Fruit fly (Drosophila melanogaster) whole organism, prepupa: ENCODE data around the gene Helz.

ENCODE experiments used
- CG11294 ChIP-seq: fragments of 200-800 bp; sonication (Bioruptor generic); IDR thresholded peaks from 2 replicates; pipeline ENCODE4 v1.3.6; 2022; ENCODE audit warnings: missing biosample characterization, missing genetic modification characterization
- CG11762 ChIP-seq: fragments of 200-800 bp; sonication (Bioruptor generic); optimal IDR thresholded peaks from 3 replicates; lab custom pipeline; 2016; ENCODE audit warnings: missing biosample characterization, missing genetic modification characterization; ENCODE audit not compliant: insufficient read depth
- CG15336 ChIP-seq: fragments of 200-800 bp; sonication (Bioruptor generic); IDR thresholded peaks from 2 replicates; pipeline ENCODE4 v1.3.6; 2022; ENCODE audit warnings: missing biosample characterization, missing genetic modification characterization
- CG16779 ChIP-seq: fragments of 200-800 bp; sonication (Bioruptor generic); optimal IDR thresholded peaks from 3 replicates; lab custom pipeline; 2017; ENCODE audit warnings: missing biosample characterization, mild to moderate bottlenecking, missing genetic modification characterization
- CG3032 ChIP-seq: fragments of 200-800 bp; optimal IDR thresholded peaks from 2 replicates; lab custom pipeline; 2019; ENCODE audit warnings: missing biosample characterization, mild to moderate bottlenecking, missing genetic modification characterization, moderate library complexity
- CG31627 ChIP-seq: fragments of 200-800 bp; sonication (Bioruptor generic); optimal IDR thresholded peaks from 3 replicates; lab custom pipeline; 2016; ENCODE audit warnings: missing biosample characterization, missing genetic modification characterization
- CG34406 ChIP-seq: fragments of 200-800 bp; sonication (Bioruptor generic); optimal IDR thresholded peaks from 3 replicates; lab custom pipeline; 2016; ENCODE audit warnings: missing biosample characterization, missing genetic modification characterization
- CG4318 ChIP-seq: fragments of 200-800 bp; sonication (Bioruptor generic); optimal IDR thresholded peaks from 3 replicates; lab custom pipeline; 2017; ENCODE audit warnings: missing biosample characterization, mild to moderate bottlenecking, missing genetic modification characterization
- CG6854 ChIP-seq: fragments of 200-800 bp; sonication (Bioruptor generic); optimal IDR thresholded peaks from 2 replicates; lab custom pipeline; 2017; ENCODE audit warnings: missing biosample characterization, mild to moderate bottlenecking, missing genetic modification characterization
- CG8119 ChIP-seq: fragments of 200-800 bp; sonication (Bioruptor generic); IDR thresholded peaks from 3 replicates; pipeline ENCODE4 v1.3.6; 2022; ENCODE audit warnings: missing biosample characterization, missing genetic modification characterization
- CG8319 ChIP-seq: fragments of 200-800 bp; sonication (Bioruptor generic); optimal IDR thresholded peaks from 3 replicates; lab custom pipeline; 2016; ENCODE audit warnings: missing biosample characterization, missing genetic modification characterization
- Eip75B ChIP-seq: fragments of 200-800 bp; sonication (Bioruptor generic); optimal IDR thresholded peaks from 3 replicates; lab custom pipeline; 2016; ENCODE audit warnings: missing biosample characterization, missing genetic modification characterization
- Eip78C ChIP-seq: fragments of 200-800 bp; sonication (Bioruptor generic); peaks from one replicate; lab custom pipeline; 2016; ENCODE audit warnings: missing biosample characterization, missing genetic modification characterization
- Ets21C ChIP-seq: fragments of 200-800 bp; sonication (Bioruptor generic); optimal IDR thresholded peaks from 3 replicates; lab custom pipeline; 2016; ENCODE audit warnings: missing biosample characterization, missing genetic modification characterization
- Hr38 ChIP-seq: sonication (Bioruptor generic); optimal IDR thresholded peaks from 2 replicates; lab custom pipeline; 2016; ENCODE audit warnings: missing biosample characterization, missing genetic modification characterization
- Hr4 ChIP-seq: fragments of 200-800 bp; sonication (Bioruptor generic); optimal IDR thresholded peaks from 3 replicates; lab custom pipeline; 2016; ENCODE audit warnings: missing biosample characterization, missing genetic modification characterization
- Lpt ChIP-seq: fragments of 200-800 bp; sonication (Bioruptor generic); optimal IDR thresholded peaks from 3 replicates; lab custom pipeline; 2016; ENCODE audit warnings: missing biosample characterization, missing genetic modification characterization
- Met ChIP-seq: fragments of 200-800 bp; sonication (Bioruptor generic); optimal IDR thresholded peaks from 3 replicates; lab custom pipeline; 2016; ENCODE audit warnings: missing biosample characterization, missing genetic modification characterization
- OdsH ChIP-seq: fragments of 200-800 bp; sonication (Bioruptor generic); optimal IDR thresholded peaks from 3 replicates; lab custom pipeline; 2016; ENCODE audit warnings: missing biosample characterization, missing genetic modification characterization
- Sox102F ChIP-seq: fragments of 200-800 bp; sonication (Bioruptor generic); optimal IDR thresholded peaks from 2 replicates; lab custom pipeline; 2016; ENCODE audit warnings: missing biosample characterization, mild to moderate bottlenecking, missing genetic modification characterization
- Sox14 ChIP-seq: fragments of 200-800 bp; sonication (Bioruptor generic); optimal IDR thresholded peaks from 3 replicates; lab custom pipeline; 2016; ENCODE audit warnings: missing biosample characterization, missing genetic modification characterization
- achi ChIP-seq: fragments of 200-800 bp; sonication (Bioruptor generic); optimal IDR thresholded peaks from 3 replicates; lab custom pipeline; 2016; ENCODE audit warnings: missing biosample characterization, missing genetic modification characterization
- acj6 ChIP-seq: fragments of 200-800 bp; sonication (Bioruptor generic); optimal IDR thresholded peaks from 3 replicates; lab custom pipeline; 2016; ENCODE audit warnings: missing biosample characterization, missing genetic modification characterization
- cyc ChIP-seq: fragments of 200-800 bp; sonication (Bioruptor generic); optimal IDR thresholded peaks from 3 replicates; lab custom pipeline; 2016; ENCODE audit warnings: missing biosample characterization, missing genetic modification characterization
- dac ChIP-seq: fragments of 200-800 bp; sonication (Bioruptor generic); optimal IDR thresholded peaks from 2 replicates; lab custom pipeline; 2017; ENCODE audit warnings: missing biosample characterization, mild to moderate bottlenecking, missing genetic modification characterization
- eg ChIP-seq: fragments of 200-800 bp; sonication (Bioruptor generic); IDR thresholded peaks from 3 replicates; pipeline ENCODE4 v1.3.6; 2022; ENCODE audit warnings: missing biosample characterization, missing genetic modification characterization
- esn ChIP-seq: fragments of 200-800 bp; sonication (Bioruptor generic); optimal IDR thresholded peaks from 2 replicates; lab custom pipeline; 2016; ENCODE audit warnings: missing biosample characterization, mild to moderate bottlenecking, missing genetic modification characterization, moderate library complexity
- fd59A ChIP-seq: fragments of 200-800 bp; sonication (Bioruptor generic); optimal IDR thresholded peaks from 2 replicates; lab custom pipeline; 2017; ENCODE audit warnings: missing biosample characterization, mild to moderate bottlenecking, missing genetic modification characterization, missing genetic modification reagents
- fkh ChIP-seq: fragments of 200-800 bp; sonication (Bioruptor generic); optimal IDR thresholded peaks from 3 replicates; lab custom pipeline; 2017; ENCODE audit warnings: missing biosample characterization, mild to moderate bottlenecking, missing genetic modification characterization, moderate library complexity
- lz ChIP-seq: fragments of 200-800 bp; sonication (Bioruptor generic); optimal IDR thresholded peaks from 3 replicates; lab custom pipeline; 2016; ENCODE audit warnings: missing biosample characterization, missing genetic modification characterization
- net ChIP-seq: fragments of 200-800 bp; sonication (Bioruptor generic); optimal IDR thresholded peaks from 3 replicates; lab custom pipeline; 2016; ENCODE audit warnings: missing biosample characterization, missing genetic modification characterization
- pdm3 ChIP-seq: fragments of 200-800 bp; sonication (Bioruptor generic); optimal IDR thresholded peaks from 3 replicates; lab custom pipeline; 2016; ENCODE audit warnings: missing biosample characterization, missing genetic modification characterization
- salr ChIP-seq, 2 experiments: fragments of 200-800 bp; sonication (Bioruptor generic); optimal IDR thresholded peaks; 3 replicates each; lab custom pipeline; 2016 to 2018; ENCODE audit warnings: missing biosample characterization in 2 of 2, missing genetic modification characterization in 2 of 2, mild to moderate bottlenecking in 1 of 2
- spab ChIP-seq: fragments of 200-800 bp; sonication (Bioruptor generic); optimal IDR thresholded peaks from 2 replicates; lab custom pipeline; 2017; ENCODE audit warnings: missing biosample characterization, mild to moderate bottlenecking, missing genetic modification characterization, missing genetic modification reagents
- svp ChIP-seq: fragments of 200-800 bp; sonication (Bioruptor generic); peaks from one replicate; lab custom pipeline; 2016; ENCODE audit warnings: missing biosample characterization, missing genetic modification characterization
- vri ChIP-seq: fragments of 200-800 bp; sonication (Bioruptor generic); optimal IDR thresholded peaks from 3 replicates; lab custom pipeline; 2016; ENCODE audit warnings: missing biosample characterization, mild to moderate bottlenecking, missing genetic modification characterization

Helz gene

DNA sequence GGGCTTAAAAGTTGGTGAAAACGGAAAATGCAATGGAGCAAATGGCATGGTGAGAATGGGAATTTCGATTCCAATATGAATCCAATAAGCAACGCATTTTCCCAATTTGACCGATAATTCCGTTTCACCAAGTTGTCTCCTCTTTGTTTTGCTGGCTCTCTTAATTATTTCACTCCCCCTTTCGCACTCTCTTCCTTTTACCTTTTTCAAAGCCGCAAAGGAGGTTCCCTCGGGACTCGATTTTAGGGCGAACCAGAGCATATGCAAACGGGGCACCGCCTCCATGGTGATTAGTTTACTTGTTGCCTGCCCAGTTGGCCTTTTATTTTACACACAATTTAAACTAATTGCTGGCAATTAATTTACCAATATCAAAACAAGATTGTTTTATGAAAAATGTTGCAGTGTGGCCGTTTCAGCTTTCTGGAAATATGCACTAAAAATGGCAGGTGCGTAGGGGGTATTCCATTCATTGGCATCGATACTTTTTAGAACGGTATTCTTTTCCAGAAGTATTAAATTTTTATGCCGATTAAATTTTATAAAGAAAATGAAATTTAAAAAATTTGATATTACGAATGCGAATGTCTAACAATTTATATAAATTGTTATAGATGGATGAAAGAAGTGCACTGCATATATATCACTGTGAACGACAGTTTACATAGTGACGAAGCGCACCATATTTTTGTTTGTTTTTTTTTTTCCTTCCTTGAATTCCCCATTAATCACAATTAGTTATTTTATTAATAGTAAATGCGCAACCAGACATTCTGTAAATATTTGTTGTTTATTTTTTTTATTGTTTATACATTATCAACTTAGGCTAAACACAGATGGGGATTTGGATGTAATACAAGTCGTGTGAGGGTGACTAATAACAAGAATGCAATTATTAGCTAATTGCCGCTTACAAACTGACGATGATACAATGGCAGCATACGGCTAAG is 13.7 kb upstream of the Helz start, which contains the start of gene mop:
Gene mop, minus strand, starts transcription at position 419 of the 950 bp plus-strand sequence.
- no peak for TF ChIP-seq Hr4 (GFP tag; lab: Kevin White, UChicago)
- TF ChIP-seq CG15336 = 0 out of 2 replicates have a peak, but pooled peaks have one; percentile 23
- peak; percentile 32 for TF ChIP-seq CG6854 (GFP tag; lab: Kevin White, UChicago)
- TF ChIP-seq CG3032 (tag; lab: Kevin White, UChicago) = peak; percentile 19
- TF ChIP-seq eg = no peak; the same call in 1 of the 3 replicates
- TF ChIP-seq lz (GFP tag; lab: Kevin White, UChicago) = peak; percentile 47
- no peak for TF ChIP-seq Sox102F (GFP tag; lab: Kevin White, UChicago)
- TF ChIP-seq pdm3 (GFP tag; lab: Kevin White, UChicago) = no peak
- TF ChIP-seq CG11762 (GFP tag; lab: Kevin White, UChicago) = no peak
- TF ChIP-seq spab (GFP tag; lab: Kevin White, UChicago) = no peak
- TF ChIP-seq CG31627 (GFP tag; lab: Kevin White, UChicago) = peak; percentile 19
- TF ChIP-seq dac (GFP tag; lab: Kevin White, UChicago) = no peak
- no peak for TF ChIP-seq Met
- no peak for TF ChIP-seq Eip75B (GFP tag; lab: Kevin White, UChicago)
- peak; percentile 76 for TF ChIP-seq svp (GFP tag; lab: Kevin White, UChicago)
- no peak for TF ChIP-seq fd59A (GFP tag; lab: Kevin White, UChicago)
- TF ChIP-seq Ets21C (GFP tag; lab: Kevin White, UChicago) = no peak
- peak; percentile 88 for TF ChIP-seq Eip78C (GFP tag; lab: Kevin White, UChicago)
- no peak for TF ChIP-seq achi
- no peak for TF ChIP-seq OdsH (GFP tag; lab: Kevin White, UChicago)
- TF ChIP-seq net (GFP tag; lab: Kevin White, UChicago) = no peak
- no peak for TF ChIP-seq CG4318 (GFP tag; lab: Kevin White, UChicago)
- TF ChIP-seq CG8319 (GFP tag; lab: Kevin White, UChicago) = no peak
- TF ChIP-seq esn (GFP tag; lab: Kevin White, UChicago) = peak; percentile 51
- TF ChIP-seq CG8119 (GFP tag; lab: Robert Waterston, UW) = peak; percentile 18; the same call in 1 of the 3 replicates
- TF ChIP-seq Sox14 (GFP tag; lab: Kevin White, UChicago) = no peak

DNA sequence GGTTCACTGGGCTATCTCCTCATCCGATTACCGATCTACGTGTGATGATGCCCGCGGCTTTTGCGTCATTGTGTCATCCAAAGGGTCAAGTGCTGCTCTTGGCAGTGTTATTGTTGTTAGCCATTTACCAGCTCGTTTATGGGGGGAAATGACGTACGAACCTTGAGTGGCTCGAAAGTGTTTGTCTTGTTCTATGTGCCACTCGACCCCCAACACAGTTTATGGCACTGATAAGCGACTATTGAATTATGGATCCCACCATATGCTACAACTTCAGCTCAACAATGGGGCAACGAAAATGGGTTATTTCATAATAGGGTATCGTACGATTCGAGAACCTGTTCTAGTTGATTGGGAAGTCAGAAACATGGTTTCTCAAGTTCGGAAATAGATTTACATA is 10.4 kb upstream of the Helz start:
- TF ChIP-seq Hr38 (GFP tag; lab: Kevin White, UChicago) = no peak
- TF ChIP-seq CG34406 (GFP tag; lab: Kevin White, UChicago) = no peak
- TF ChIP-seq salr (GFP tag; optimal IDR thresholded peaks at IDR 0.05; lab: Kevin White, UChicago) = no peak
- no peak for TF ChIP-seq Lpt
- TF ChIP-seq Eip78C (GFP tag; lab: Kevin White, UChicago) = peak; percentile 41
- TF ChIP-seq lz (GFP tag; lab: Kevin White, UChicago) = no peak
- TF ChIP-seq acj6 = no peak
- no peak for TF ChIP-seq cyc (GFP tag; lab: Kevin White, UChicago)
- TF ChIP-seq CG11294 (GFP tag; lab: Robert Waterston, UW) = no peak
- peak; percentile 88 for TF ChIP-seq svp (GFP tag; lab: Kevin White, UChicago)
- no peak for TF ChIP-seq fkh (GFP tag; lab: Kevin White, UChicago)

DNA sequence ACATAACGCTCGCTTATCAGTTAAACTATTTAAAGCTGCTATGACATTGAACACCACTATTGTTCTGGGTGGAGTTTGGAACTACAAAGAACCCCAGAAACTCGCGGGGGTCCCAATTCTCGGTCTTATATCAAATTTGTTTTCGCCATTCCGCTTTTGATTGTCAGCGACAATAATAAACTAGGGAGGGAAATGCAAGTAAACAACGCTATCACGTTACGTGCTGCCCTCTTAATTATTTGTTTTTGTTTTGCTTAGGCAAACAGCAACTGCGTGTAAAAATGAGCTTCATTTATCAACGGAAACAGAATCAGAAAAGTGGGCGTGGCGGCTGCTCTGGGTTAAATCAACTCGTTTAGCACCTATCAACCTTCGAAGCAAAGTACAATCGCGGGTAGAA is 9.5 kb upstream of the Helz start:
- TF ChIP-seq CG16779 (tag; lab: Kevin White, UChicago) (peak; percentile 28), pdm3 (GFP tag; lab: Kevin White, UChicago) (no peak), svp (GFP tag; lab: Kevin White, UChicago) (peak; percentile 52), CG8319 (GFP tag; lab: Kevin White, UChicago) (no peak), vri (GFP tag; lab: Kevin White, UChicago) (peak; percentile 21), fkh (GFP tag; lab: Kevin White, UChicago) (peak; percentile 92)
